Worm (Caenorhabditis elegans) whole organism, midembryonic: ENCODE measurements around the gene adal-1.

Experiments
- T22C8.4 ChIP-seq: fragments of 200-800 bp; sonication (Bioruptor generic); IDR thresholded peaks from 2 replicates; pipeline ENCODE4 v1.3.6; 2022; ENCODE audit warnings: missing genetic modification characterization, missing compliant biosample characterization
- cog-1 ChIP-seq: sonication (generic microtip); optimal IDR thresholded peaks from 2 replicates; lab custom pipeline; 2016; ENCODE audit warnings: missing genetic modification characterization, missing compliant biosample characterization
- flt-1 ChIP-seq: fragments of 200-800 bp; sonication (Bioruptor generic); IDR thresholded peaks from 2 replicates; pipeline ENCODE4 v1.3.6; 2022; ENCODE audit warnings: missing genetic modification characterization, missing compliant biosample characterization
- klf-2 ChIP-seq: fragments of 200-800 bp; sonication (Bioruptor generic); conservative IDR thresholded peaks from 2 replicates; pipeline ENCODE4 v1.3.6; 2022; ENCODE audit warnings: missing genetic modification reagents, missing genetic modification characterization, missing compliant biosample characterization
- med-1 ChIP-seq: sonication (generic microtip); optimal IDR thresholded peaks from 2 replicates; lab custom pipeline; 2017; ENCODE audit warnings: missing genetic modification characterization, mild to moderate bottlenecking, missing compliant biosample characterization, antibody characterized with exemption, missing genetic modification reagents; ENCODE audit not compliant: insufficient read depth
- ref-1 ChIP-seq: fragments of 200-800 bp; sonication (Bioruptor generic); conservative IDR thresholded peaks from 2 replicates; pipeline ENCODE4 v1.3.6; 2022; ENCODE audit warnings: missing genetic modification reagents, missing genetic modification characterization, missing compliant biosample characterization
- tab-1 ChIP-seq: fragments of 200-800 bp; sonication (Bioruptor generic); IDR thresholded peaks from 2 replicates; pipeline ENCODE4 v1.3.6; 2022; ENCODE audit warnings: missing genetic modification characterization, missing compliant biosample characterization
- ztf-23 ChIP-seq: fragments of 200-800 bp; sonication (Bioruptor generic); IDR thresholded peaks from 2 replicates; pipeline ENCODE4 v1.3.6; 2022; ENCODE audit warnings: missing genetic modification reagents, missing genetic modification characterization, missing compliant biosample characterization
- ztf-29 ChIP-seq: fragments of 200-800 bp; sonication (Bioruptor generic); IDR thresholded peaks from 2 replicates; pipeline ENCODE4 v1.3.6; 2022; ENCODE audit warnings: missing genetic modification reagents, missing genetic modification characterization, missing compliant biosample characterization

Gene adal-1

ce11 chrII:6877881-6878280, 15.6 kb downstream of the adal-1 start:
- no peak for TF ChIP-seq klf-2 (GFP tag; lab: Robert Waterston, UW)
- TF ChIP-seq flt-1, result no peak
- TF ChIP-seq ztf-29, result no peak
- no peak for TF ChIP-seq ztf-23
- TF ChIP-seq T22C8.4 (GFP tag; lab: Robert Waterston, UW), result no peak
- no peak for TF ChIP-seq tab-1
- no peak for TF ChIP-seq med-1 (GFP tag; lab: Kevin White, UChicago)
- no peak for TF ChIP-seq cog-1
- no peak for TF ChIP-seq ref-1 (GFP tag; lab: Robert Waterston, UW)

DNA sequence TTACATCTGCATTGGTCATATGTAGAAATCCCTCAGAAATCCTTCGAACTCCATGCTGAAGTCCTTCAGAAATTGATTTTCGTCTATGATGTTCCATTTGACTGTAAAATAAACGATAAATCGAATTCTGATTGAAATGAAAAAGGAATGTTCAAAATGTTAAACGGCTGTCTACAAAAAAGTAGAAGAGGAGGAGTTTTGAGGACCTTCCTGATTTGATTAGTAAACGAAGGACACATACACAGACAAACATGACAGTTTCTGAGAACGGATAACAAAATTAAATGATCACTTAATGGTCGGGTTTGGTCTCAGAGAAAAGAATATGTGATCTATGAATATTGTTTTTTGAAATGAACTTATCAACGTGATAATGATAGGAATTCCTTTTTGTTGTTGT, 16.5 kb downstream of the adal-1 start, which contains the start of gene slc-36.5:
slc-36.5 (minus strand) TSS at position 101 of the 400 bp plus-strand sequence.
- no peak for TF ChIP-seq med-1 (GFP tag; lab: Kevin White, UChicago)
- no peak for TF ChIP-seq flt-1
- TF ChIP-seq ztf-23, result no peak
- TF ChIP-seq tab-1, result no peak
- TF ChIP-seq klf-2 (GFP tag; lab: Robert Waterston, UW), result no peak
- no peak for TF ChIP-seq cog-1
- no peak for TF ChIP-seq ztf-29
- no peak for TF ChIP-seq T22C8.4 (GFP tag; lab: Robert Waterston, UW)
- no peak for TF ChIP-seq ref-1 (GFP tag; lab: Robert Waterston, UW)

DNA sequence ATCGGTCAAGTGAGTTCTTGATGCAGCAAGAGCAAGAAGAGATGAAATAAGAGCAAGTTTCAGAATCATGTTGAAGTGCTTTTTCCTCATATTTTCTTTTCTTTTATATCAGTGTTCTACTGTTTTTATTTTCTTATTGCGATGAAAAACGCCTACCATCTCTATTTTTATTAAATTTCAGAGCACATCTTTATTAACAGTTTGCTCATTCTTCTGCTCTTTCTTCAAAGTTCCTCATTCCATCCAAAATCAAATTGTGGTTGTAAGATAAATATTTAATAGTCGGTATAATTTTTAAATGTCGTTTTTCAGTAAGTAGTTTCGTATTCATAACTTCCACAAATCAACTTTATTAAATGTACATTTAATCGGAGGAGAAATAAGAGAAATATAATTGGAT, 20.9 kb downstream of the adal-1 start, which contains the start of gene C44B7.5:
C44B7.5 (minus strand) TSS at position 101 of the 400 bp plus-strand sequence.
- TF ChIP-seq flt-1, result no peak
- no peak for TF ChIP-seq ref-1 (GFP tag; lab: Robert Waterston, UW)

ce11 chrII:6870803-6871202, 22.6 kb downstream of the adal-1 start, which contains the start of gene clhm-1:
Gene clhm-1, minus strand, starts transcription at chrII:6871009.
- TF ChIP-seq ref-1 (GFP tag; lab: Robert Waterston, UW), result no peak
- no peak for TF ChIP-seq cog-1
- no peak for TF ChIP-seq klf-2 (GFP tag; lab: Robert Waterston, UW)
- TF ChIP-seq flt-1, result no peak
- no peak for TF ChIP-seq ztf-29
- no peak for TF ChIP-seq ztf-23
- no peak for TF ChIP-seq med-1 (GFP tag; lab: Kevin White, UChicago)
- TF ChIP-seq T22C8.4 (GFP tag; lab: Robert Waterston, UW), result no peak
- no peak for TF ChIP-seq tab-1

DNA sequence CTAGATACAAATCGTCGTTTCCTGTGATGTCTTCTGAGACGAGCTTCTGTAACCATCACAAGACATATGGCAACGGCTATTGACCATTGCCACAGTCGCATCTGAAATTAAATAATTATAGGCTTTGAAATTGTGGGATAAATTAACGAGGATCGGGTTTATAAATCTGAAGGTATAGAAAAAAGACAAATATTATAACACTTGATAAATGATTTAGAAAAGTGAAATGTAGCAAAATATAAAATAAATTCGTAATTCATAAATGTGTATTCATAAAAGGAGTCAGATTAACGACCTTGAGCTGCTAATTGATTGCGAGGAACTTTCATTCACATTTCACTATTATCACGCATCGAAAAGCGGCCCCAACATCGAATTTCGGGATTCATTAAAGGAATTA, 29.8 kb downstream of the adal-1 start, which contains the start of gene aff-1:
aff-1 (minus strand) TSS at position 101 of the 400 bp plus-strand sequence.
- no peak for TF ChIP-seq klf-2 (GFP tag; lab: Robert Waterston, UW)
- TF ChIP-seq T22C8.4 (GFP tag; lab: Robert Waterston, UW), result 0 out of 2 replicates have a peak, but pooled peaks have one; percentile 20

DNA sequence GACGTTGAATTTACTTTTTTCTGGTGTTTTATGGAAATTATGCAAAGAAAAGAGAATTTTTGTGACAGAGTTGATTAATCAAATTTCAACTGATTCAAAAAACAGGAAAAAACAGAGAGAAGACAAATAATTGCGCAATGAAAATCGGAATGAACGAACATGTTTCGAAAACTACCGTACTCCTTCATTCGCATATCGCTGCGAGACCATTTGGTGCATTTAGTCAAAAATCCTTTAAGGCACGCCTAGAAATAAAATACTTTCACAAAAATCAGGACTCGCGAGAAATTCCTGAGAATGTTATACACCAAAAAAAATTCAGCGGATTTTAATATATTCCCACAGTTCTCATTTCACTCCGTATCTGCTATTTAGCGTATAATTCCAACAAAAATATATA, 33.4 kb downstream of the adal-1 start:
- TF ChIP-seq cog-1, result no peak
- TF ChIP-seq flt-1, result no peak
- no peak for TF ChIP-seq ref-1 (GFP tag; lab: Robert Waterston, UW)
- TF ChIP-seq ztf-23, result no peak
- no peak for TF ChIP-seq med-1 (GFP tag; lab: Kevin White, UChicago)
- TF ChIP-seq tab-1, result no peak
- no peak for TF ChIP-seq ztf-29
- no peak for TF ChIP-seq klf-2 (GFP tag; lab: Robert Waterston, UW)
- TF ChIP-seq T22C8.4 (GFP tag; lab: Robert Waterston, UW), result no peak

DNA sequence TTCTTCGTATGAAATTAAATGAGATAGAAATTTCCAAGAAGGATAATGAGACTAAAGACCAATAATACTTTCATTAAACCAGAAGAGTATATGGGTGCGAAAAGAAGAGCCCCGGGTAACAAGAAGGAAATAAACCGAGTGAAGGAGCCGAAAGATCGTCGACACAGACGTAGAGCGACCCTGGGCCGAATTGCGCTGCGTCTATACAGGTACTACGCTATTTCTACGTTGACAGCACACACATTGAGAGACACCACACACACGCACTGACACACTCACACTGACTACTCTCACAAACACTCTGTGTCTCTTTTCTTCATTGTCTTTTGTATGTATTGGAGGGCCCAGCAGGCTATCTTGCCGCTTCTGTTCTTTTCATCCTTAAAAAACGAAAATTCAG, 34.6 kb downstream of the adal-1 start:
- TF ChIP-seq ztf-23 (peak; percentile 79), flt-1 (no peak), ref-1 (GFP tag; lab: Robert Waterston, UW) (no peak), ztf-29 (no peak), tab-1 (0 out of 2 replicates have a peak, but pooled peaks have one; percentile 55), med-1 (GFP tag; lab: Kevin White, UChicago) (no peak), cog-1 (peak; percentile 61), T22C8.4 (GFP tag; lab: Robert Waterston, UW) (no peak)

ce11 chrII:6858201-6858600, 35.2 kb downstream of the adal-1 start, which contains the start of gene dnj-5:
Gene dnj-5, minus strand, starts transcription at chrII:6858301.
- no peak for TF ChIP-seq ztf-29
- no peak for TF ChIP-seq tab-1
- TF ChIP-seq ref-1 (GFP tag; lab: Robert Waterston, UW), result no peak
- no peak for TF ChIP-seq ztf-23
- TF ChIP-seq T22C8.4 (GFP tag; lab: Robert Waterston, UW), result no peak
- TF ChIP-seq cog-1, result no peak
- no peak for TF ChIP-seq flt-1
- no peak for TF ChIP-seq med-1 (GFP tag; lab: Kevin White, UChicago)
- no peak for TF ChIP-seq klf-2 (GFP tag; lab: Robert Waterston, UW)

- TF ChIP-seq flt-1 (peak; percentile 98), klf-2 (GFP tag; lab: Robert Waterston, UW) (peak; percentile 81), T22C8.4 (GFP tag; lab: Robert Waterston, UW) (peak; percentile 88), med-1 (GFP tag; lab: Kevin White, UChicago) (peak; percentile 88), ztf-23 (peak; percentile 88), cog-1 (peak; percentile 74), tab-1 (peak; percentile 95), ztf-29 (peak; percentile 87), ref-1 (GFP tag; lab: Robert Waterston, UW) (peak; percentile 87)
Measured at ce11 chrII:6853059-6853466, 40.4 kb downstream of the adal-1 start.

- TF ChIP-seq cog-1, result no peak
- no peak for TF ChIP-seq ztf-29
- no peak for TF ChIP-seq med-1 (GFP tag; lab: Kevin White, UChicago)
- TF ChIP-seq T22C8.4 (GFP tag; lab: Robert Waterston, UW), result no peak
- TF ChIP-seq flt-1, result no peak
- no peak for TF ChIP-seq tab-1
- TF ChIP-seq ztf-23, result no peak
- TF ChIP-seq klf-2 (GFP tag; lab: Robert Waterston, UW), result no peak
- TF ChIP-seq ref-1 (GFP tag; lab: Robert Waterston, UW), result no peak
Measured at ce11 chrII:6851938-6852337, 41.5 kb downstream of the adal-1 start, which contains the start of gene C04A2.15. Gene C04A2.15, plus strand, starts transcription at chrII:6852236.
